Worm (Caenorhabditis elegans): ENCODE results near the gene F36F12.1.

Gene F36F12.1

DNA sequence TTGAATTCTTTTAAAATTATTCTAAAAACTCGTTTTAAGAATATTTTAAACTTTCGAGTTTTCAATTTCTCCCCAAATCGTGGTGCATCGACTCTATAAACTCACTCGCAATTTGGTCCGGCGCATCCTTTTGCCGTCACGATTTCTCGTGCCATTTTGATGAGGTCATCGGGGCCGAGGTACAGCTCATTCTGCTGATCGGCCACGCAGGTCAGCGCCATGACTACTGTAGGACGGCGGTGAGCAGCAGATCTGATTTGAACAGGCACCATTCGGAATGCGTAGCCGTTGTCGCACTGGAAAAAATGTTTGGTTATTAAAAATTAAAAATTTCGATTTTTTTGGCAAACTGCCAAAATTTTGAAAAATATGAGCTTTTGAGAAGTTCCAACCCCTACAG, 29.7 kb upstream of the F36F12.1 start:
- peak; percentile 56; the same call in 1 of the 2 replicates for TF ChIP-seq zfh-2 (GFP tag; conservative IDR thresholded peaks at IDR 0.05)
- TF ChIP-seq nfya-1 (tag; optimal IDR thresholded peaks at IDR 0.05; ENCODE audit: borderline replicate concordance, insufficient read depth), result no peak
- 0 out of 2 replicates have a peak, but pooled peaks have one; percentile 18 for TF ChIP-seq sea-2 (GFP tag; IDR thresholded peaks at IDR 0.05)
- no peak for TF ChIP-seq madf-8 (GFP tag; conservative IDR thresholded peaks at IDR 0.05)
- no peak for TF ChIP-seq F23B12.7 (tag; optimal IDR thresholded peaks at IDR 0.05; ENCODE audit: insufficient read depth)
- peak; percentile 19; the same call in 1 of the 2 replicates for TF ChIP-seq nfyb-1 (GFP tag; IDR thresholded peaks at IDR 0.05)

DNA sequence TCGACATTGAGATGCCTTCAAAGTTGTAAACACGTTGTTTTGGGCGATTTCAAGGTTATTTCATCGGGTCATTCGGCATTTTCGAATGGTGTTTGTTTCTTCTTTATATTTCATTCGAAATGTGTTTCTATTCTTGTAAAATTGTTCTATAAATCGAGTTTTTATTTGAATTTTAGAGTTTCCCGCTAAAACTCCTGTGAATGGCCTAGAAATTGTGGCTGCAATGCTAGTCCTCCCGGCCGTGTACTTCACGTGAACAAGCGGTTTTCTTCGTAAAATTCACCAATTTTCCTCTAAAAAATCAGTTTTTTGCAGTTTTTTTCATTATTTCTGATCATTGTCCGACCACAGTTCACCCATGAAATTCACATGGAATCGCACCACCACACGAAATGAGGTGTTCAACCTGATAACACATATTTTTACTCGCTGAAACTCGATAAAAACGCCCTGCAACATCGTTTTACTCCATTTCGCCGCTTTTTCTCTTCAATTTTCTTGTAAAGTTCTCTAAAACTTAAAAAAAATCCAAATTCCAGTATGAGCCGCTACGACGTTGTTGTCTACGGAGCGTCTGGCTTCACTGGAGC, 24.1 kb upstream of the F36F12.1 start, which contains the start of gene ldp-1:
ldp-1 (plus strand) TSS at position 540 of the 590 bp plus-strand sequence.
- TF ChIP-seq unc-130 (GFP tag; optimal IDR thresholded peaks at IDR 0.05) (peak; percentile 76), atf-7 (tag; optimal IDR thresholded peaks at IDR 0.05) (no peak), madf-8 (GFP tag; conservative IDR thresholded peaks at IDR 0.05) (peak; percentile 16; the same call in 1 of the 2 replicates), F55B11.4 (tag; optimal IDR thresholded peaks at IDR 0.05; ENCODE audit: borderline replicate concordance, insufficient read depth) (no peak), lin-40 (tag; optimal IDR thresholded peaks at IDR 0.05) (peak; percentile 61), F57A8.1 (GFP tag; optimal IDR thresholded peaks at IDR 0.05) (no peak), snpc-4 (GFP tag; optimal IDR thresholded peaks at IDR 0.05) (no peak), snpc-4 (tag; optimal IDR thresholded peaks at IDR 0.05) (peak in 3 of 4 experiments; percentile 16 to 28 (median 26)), C06A6.2 (GFP tag; conservative IDR thresholded peaks at IDR 0.05) (no peak), bed-1 (GFP tag; IDR thresholded peaks at IDR 0.05) (0 out of 2 replicates have a peak, but pooled peaks have one; percentile 32), ccch-3 (GFP tag; optimal IDR thresholded peaks at IDR 0.05) (no peak), sptf-2 (GFP tag; optimal IDR thresholded peaks at IDR 0.05) (no peak), egrh-3 (GFP tag; IDR thresholded peaks at IDR 0.05) (no peak), hlh-26 (GFP tag; conservative IDR thresholded peaks at IDR 0.05) (no peak), snpc-3.4 (tag; optimal IDR thresholded peaks at IDR 0.05) (no peak), mcd-1 (GFP tag; IDR thresholded peaks at IDR 0.05) (peak; percentile 76), hmg-1.2 (GFP tag; IDR thresholded peaks at IDR 0.05) (no peak), nhr-90 (tag; optimal IDR thresholded peaks at IDR 0.05) (no peak), attf-5 (GFP tag; optimal IDR thresholded peaks at IDR 0.05) (no peak), C17E4.6 (GFP tag; IDR thresholded peaks at IDR 0.05) (no peak), lsy-27 (tag; optimal IDR thresholded peaks at IDR 0.05; ENCODE audit: borderline replicate concordance, insufficient read depth) (no peak), Y53F4B.3 (GFP tag; IDR thresholded peaks at IDR 0.05) (no peak), lsl-1 (GFP tag; optimal IDR thresholded peaks at IDR 0.05) (peak; percentile 7), tbp1 (GFP tag; optimal IDR thresholded peaks at IDR 0.05) (no peak), nhr-120 (GFP tag; IDR thresholded peaks at IDR 0.05) (no peak), Y53G8AR.9 (GFP tag; conservative IDR thresholded peaks at IDR 0.05) (no peak), F33H1.4 (GFP tag; IDR thresholded peaks at IDR 0.05) (peak; percentile 27), cebp-2 (GFP tag; IDR thresholded peaks at IDR 0.05) (no peak), die-1 (tag; optimal IDR thresholded peaks at IDR 0.05) (no peak), ceh-100 (GFP tag; IDR thresholded peaks at IDR 0.05) (no peak), tbx-9 (tag; optimal IDR thresholded peaks at IDR 0.05; ENCODE audit: borderline replicate concordance) (no peak), ztf-6 (GFP tag; IDR thresholded peaks at IDR 0.05) (no peak), D2030.7 (GFP tag; IDR thresholded peaks at IDR 0.05) (peak; percentile 20; the same call in 1 of the 2 replicates), aptf-2 (GFP tag; conservative IDR thresholded peaks at IDR 0.05) (0 out of 2 replicates have a peak, but pooled peaks have one; percentile 58), ceh-40 (GFP tag; IDR thresholded peaks at IDR 0.05) (no peak), nhr-80 (tag; optimal IDR thresholded peaks at IDR 0.05) (no peak), ztf-25 (GFP tag; IDR thresholded peaks at IDR 0.05) (no peak), rcor-1 (GFP tag; IDR thresholded peaks at IDR 0.05) (peak; percentile 46; the same call in 1 of the 2 replicates), F39B2.1 (GFP tag; IDR thresholded peaks at IDR 0.05) (no peak), F37B4.10 (GFP tag; IDR thresholded peaks at IDR 0.05) (no peak), ceh-27 (GFP tag; optimal IDR thresholded peaks at IDR 0.05) (peak; percentile 47)
